Fruit fly (Drosophila melanogaster) whole organism, embryonic: Measurements from ENCODE around the gene Ire1.

ENCODE experiments used
- Ada2b ChIP-seq: fragments of 200-800 bp; sonication (Bioruptor generic); IDR thresholded peaks from 2 replicates; pipeline ENCODE4 v1.3.6; 2022; ENCODE audit warnings: missing biosample characterization, missing genetic modification characterization
- Aef1 ChIP-seq: fragments of 200-800 bp; sonication (Bioruptor generic); IDR thresholded peaks from 3 replicates; pipeline ENCODE4 v1.3.6; 2022; ENCODE audit warnings: missing biosample characterization, missing genetic modification characterization
- Blimp-1 ChIP-seq: fragments of 200-800 bp; sonication (Bioruptor generic); optimal IDR thresholded peaks from 3 replicates; lab custom pipeline; 2018; ENCODE audit warnings: missing biosample characterization, missing genetic modification characterization, mild to moderate bottlenecking, moderate library complexity, missing genetic modification reagents
- CG10147 ChIP-seq: fragments of 200-800 bp; sonication (Bioruptor generic); optimal IDR thresholded peaks from 2 replicates; lab custom pipeline; 2019; ENCODE audit warnings: missing biosample characterization, mild to moderate bottlenecking, missing genetic modification characterization, moderate library complexity
- CG10274 ChIP-seq: fragments of 200-800 bp; sonication (Bioruptor generic); optimal IDR thresholded peaks from 3 replicates; lab custom pipeline; 2017; ENCODE audit warnings: missing biosample characterization, mild to moderate bottlenecking, missing genetic modification characterization
- CG10565 ChIP-seq: fragments of 200-800 bp; sonication (Bioruptor generic); optimal IDR thresholded peaks from 3 replicates; lab custom pipeline; 2016; ENCODE audit warnings: missing biosample characterization, mild to moderate bottlenecking, missing genetic modification characterization
- CG10654 ChIP-seq: fragments of 200-800 bp; sonication (Bioruptor generic); optimal IDR thresholded peaks from 2 replicates; lab custom pipeline; 2016; ENCODE audit warnings: missing biosample characterization, missing genetic modification characterization
- CG11398 ChIP-seq: fragments of 200-800 bp; sonication (Bioruptor generic); optimal IDR thresholded peaks from 2 replicates; lab custom pipeline; 2016; ENCODE audit warnings: missing biosample characterization, missing genetic modification characterization
- CG12236 ChIP-seq: fragments of 200-800 bp; sonication (Bioruptor generic); optimal IDR thresholded peaks from 2 replicates; lab custom pipeline; 2016; ENCODE audit warnings: missing biosample characterization, missing genetic modification characterization
- CG17359 ChIP-seq: fragments of 200-800 bp; sonication (Bioruptor generic); optimal IDR thresholded peaks from 3 replicates; lab custom pipeline; 2018; ENCODE audit warnings: missing biosample characterization, mild to moderate bottlenecking, missing genetic modification characterization, moderate library complexity
- CG17829 ChIP-seq: fragments of 200-800 bp; optimal IDR thresholded peaks from 2 replicates; lab custom pipeline; 2019; ENCODE audit warnings: missing biosample characterization, mild to moderate bottlenecking, missing genetic modification characterization, moderate library complexity
- CG32532 ChIP-seq: fragments of 200-800 bp; sonication (Bioruptor generic); IDR thresholded peaks from 2 replicates; pipeline ENCODE4 v1.3.6; 2022; ENCODE audit warnings: missing biosample characterization, missing genetic modification characterization
- CG3726 ChIP-seq: fragments of 200-800 bp; sonication (Bioruptor generic); IDR thresholded peaks from 3 replicates; pipeline ENCODE4, ENCODE4 v1.3.6; 2022; ENCODE audit warnings: missing biosample characterization, missing genetic modification characterization
- CG42726 ChIP-seq: fragments of 200-800 bp; sonication (Bioruptor generic); IDR thresholded peaks from 2 replicates; pipeline ENCODE4 v1.3.6; 2022; ENCODE audit warnings: missing biosample characterization, missing genetic modification characterization; ENCODE audit not compliant: partially characterized antibody
- CG4617 ChIP-seq: fragments of 200-800 bp; sonication (Bioruptor generic); optimal IDR thresholded peaks from 3 replicates; lab custom pipeline; 2016; ENCODE audit warnings: missing biosample characterization, missing genetic modification characterization, borderline replicate concordance
- CG4707 ChIP-seq: fragments of 200-800 bp; sonication (Bioruptor generic); optimal IDR thresholded peaks from 2 replicates; lab custom pipeline; 2018; ENCODE audit warnings: missing biosample characterization, mild to moderate bottlenecking, missing genetic modification characterization, moderate library complexity
- CG6689 ChIP-seq: fragments of 200-800 bp; sonication (Bioruptor generic); IDR thresholded peaks from 2 replicates; pipeline ENCODE4 v1.3.6; 2022; ENCODE audit warnings: missing biosample characterization, missing genetic modification characterization
- CG7556 ChIP-seq: fragments of 200-800 bp; sonication (Bioruptor generic); optimal IDR thresholded peaks from 2 replicates; lab custom pipeline; 2017; ENCODE audit warnings: missing biosample characterization, mild to moderate bottlenecking, missing genetic modification characterization
- CG7928 ChIP-seq: fragments of 200-800 bp; sonication (Bioruptor generic); optimal IDR thresholded peaks from 2 replicates; lab custom pipeline; 2017; ENCODE audit warnings: missing biosample characterization, mild to moderate bottlenecking, missing genetic modification characterization
- CG9727 ChIP-seq: fragments of 200-800 bp; sonication (Bioruptor generic); optimal IDR thresholded peaks from 3 replicates; lab custom pipeline; 2017; ENCODE audit warnings: missing biosample characterization, mild to moderate bottlenecking, missing genetic modification characterization
- Dbx ChIP-seq: fragments of 200-800 bp; sonication (Bioruptor generic); IDR thresholded peaks from 3 replicates; pipeline ENCODE4 v1.3.6; 2022; ENCODE audit warnings: missing biosample characterization, missing genetic modification characterization
- Deaf1 ChIP-seq: fragments of 200-800 bp; optimal IDR thresholded peaks from 3 replicates; lab custom pipeline; 2019; ENCODE audit warnings: missing biosample characterization, mild to moderate bottlenecking, missing genetic modification characterization, moderate library complexity
- Dek ChIP-seq: fragments of 200-800 bp; sonication (Bioruptor generic); optimal IDR thresholded peaks from 3 replicates; lab custom pipeline; 2019; ENCODE audit warnings: missing biosample characterization, mild to moderate bottlenecking, missing genetic modification characterization, moderate library complexity
- Dll ChIP-seq: fragments of 200-800 bp; sonication (Bioruptor generic); IDR thresholded peaks from 4 replicates; pipeline ENCODE4 v1.3.6; 2022; ENCODE audit warnings: missing biosample characterization, missing genetic modification characterization; ENCODE audit not compliant: partially characterized antibody
- Drgx ChIP-seq: fragments of 200-800 bp; sonication (Bioruptor generic); IDR thresholded peaks from 2 replicates; pipeline ENCODE4 v1.3.6; 2022; ENCODE audit warnings: missing biosample characterization, missing genetic modification characterization
- HLH54F ChIP-seq: fragments of 200-800 bp; sonication (Bioruptor generic); optimal IDR thresholded peaks from 3 replicates; lab custom pipeline; 2016; ENCODE audit warnings: missing biosample characterization, missing genetic modification characterization
- Hand ChIP-seq: fragments of 200-800 bp; sonication (Bioruptor generic); optimal IDR thresholded peaks from 2 replicates; lab custom pipeline; 2017; ENCODE audit warnings: mild to moderate bottlenecking, missing biosample characterization, missing genetic modification reagents, missing genetic modification characterization
- Hey ChIP-seq: fragments of 200-800 bp; sonication (Bioruptor generic); optimal IDR thresholded peaks from 3 replicates; lab custom pipeline; 2018; ENCODE audit warnings: missing biosample characterization, mild to moderate bottlenecking, missing genetic modification characterization
- Hmr ChIP-seq: fragments of 200-800 bp; sonication (Bioruptor generic); optimal IDR thresholded peaks from 3 replicates; lab custom pipeline; 2017; ENCODE audit warnings: mild to moderate bottlenecking, missing biosample characterization, missing genetic modification reagents, missing genetic modification characterization
- Jarid2 ChIP-seq: fragments of 200-800 bp; sonication (Bioruptor generic); optimal IDR thresholded peaks from 3 replicates; lab custom pipeline; 2017; ENCODE audit warnings: mild to moderate bottlenecking, missing biosample characterization, missing genetic modification reagents, missing genetic modification characterization
- Lim3 ChIP-seq: fragments of 200-800 bp; sonication (Bioruptor generic); IDR thresholded peaks from 2 replicates; pipeline ENCODE4 v1.3.6; 2022; ENCODE audit warnings: missing biosample characterization, missing genetic modification characterization
- Lpt ChIP-seq: fragments of >200 bp; optimal IDR thresholded peaks from 2 replicates; lab custom pipeline; 2018; ENCODE audit warnings: missing biosample characterization, missing genetic modification characterization
- Max ChIP-seq: fragments of 200-800 bp; sonication (Bioruptor generic); optimal IDR thresholded peaks from 2 replicates; lab custom pipeline; 2016; ENCODE audit warnings: missing biosample characterization, mild to moderate bottlenecking, missing genetic modification characterization
- Tbp ChIP-seq: fragments of >200 bp; optimal IDR thresholded peaks from 2 replicates; lab custom pipeline; 2018; ENCODE audit warnings: missing biosample characterization, missing genetic modification characterization
- bbx ChIP-seq: fragments of 200-800 bp; sonication (Bioruptor generic); IDR thresholded peaks from 2 replicates; pipeline ENCODE4 v1.3.6; 2022; ENCODE audit warnings: missing biosample characterization, missing genetic modification characterization; ENCODE audit not compliant: partially characterized antibody
- bowl ChIP-seq: fragments of 200-800 bp; sonication (Bioruptor generic); IDR thresholded peaks from 2 replicates; pipeline ENCODE4 v1.3.6; 2022; ENCODE audit warnings: missing biosample characterization, missing genetic modification characterization
- chn ChIP-seq: fragments of 200-800 bp; sonication (Bioruptor generic); optimal IDR thresholded peaks from 2 replicates; lab custom pipeline; 2016; ENCODE audit warnings: missing biosample characterization, missing genetic modification characterization
- ci ChIP-seq: fragments of 200-800 bp; sonication (Bioruptor generic); IDR thresholded peaks from 3 replicates; pipeline ENCODE4 v1.3.6; 2022; ENCODE audit warnings: missing biosample characterization, missing genetic modification characterization
- corto ChIP-seq: fragments of 200-800 bp; sonication (Bioruptor generic); optimal IDR thresholded peaks from 2 replicates; lab custom pipeline; 2016; ENCODE audit warnings: missing biosample characterization, mild to moderate bottlenecking, missing genetic modification characterization, moderate library complexity
- crp ChIP-seq, 2 experiments: fragments of 200-800 bp; sonication (Bioruptor generic); optimal IDR thresholded peaks; 2 replicates in 1 of 2; 3 replicates in 1 of 2; lab custom pipeline; 2017; ENCODE audit warnings: missing biosample characterization in 2 of 2, missing genetic modification characterization in 2 of 2, mild to moderate bottlenecking in 1 of 2, moderate library complexity in 1 of 2
- dati ChIP-seq: fragments of 200-800 bp; sonication (Bioruptor generic); IDR thresholded peaks from 2 replicates; pipeline ENCODE4 v1.3.6; 2022; ENCODE audit warnings: missing biosample characterization, missing genetic modification characterization
- dimm ChIP-seq: fragments of 200-800 bp; sonication (Bioruptor generic); IDR thresholded peaks from 2 replicates; pipeline ENCODE4 v1.3.6; 2022; ENCODE audit warnings: missing biosample characterization, missing genetic modification characterization
- dmrt99B ChIP-seq: fragments of 200-800 bp; sonication (Bioruptor generic); optimal IDR thresholded peaks from 2 replicates; lab custom pipeline; 2018; ENCODE audit warnings: missing biosample characterization, mild to moderate bottlenecking, missing genetic modification characterization, moderate library complexity
- hkb ChIP-seq, 2 experiments: fragments of 200-800 bp in 1 of 2; fragments of >200 bp in 1 of 2; sonication (Bioruptor generic) in 1 of 2; IDR thresholded peaks in 1 of 2; optimal IDR thresholded peaks in 1 of 2; 2 replicates each; pipeline versions ENCODE4 v1.3.6 to Lab custom; 2017 to 2022; ENCODE audit warnings: missing biosample characterization in 1 of 2, missing genetic modification characterization in 1 of 2
- hth ChIP-seq: fragments of >200 bp; optimal IDR thresholded peaks from 2 replicates; lab custom pipeline; 2017; ENCODE audit warnings: inconsistent platforms
- luna ChIP-seq: fragments of 200-800 bp; sonication (Bioruptor generic); optimal IDR thresholded peaks from 2 replicates; lab custom pipeline; 2016; ENCODE audit warnings: missing biosample characterization, missing genetic modification characterization
- nmo ChIP-seq: fragments of 200-800 bp; sonication (Bioruptor generic); optimal IDR thresholded peaks from 2 replicates; lab custom pipeline; 2018; ENCODE audit warnings: missing biosample characterization, mild to moderate bottlenecking, missing genetic modification characterization, moderate library complexity
- pho ChIP-seq: fragments of 200-800 bp; sonication (Bioruptor generic); optimal IDR thresholded peaks from 2 replicates; lab custom pipeline; 2016; ENCODE audit warnings: missing biosample characterization, missing genetic modification characterization
- ro ChIP-seq: fragments of 200-800 bp; sonication (Bioruptor generic); IDR thresholded peaks from 2 replicates; pipeline ENCODE4 v1.3.6; 2022; ENCODE audit warnings: missing biosample characterization, missing genetic modification characterization
- tap ChIP-seq: fragments of 200-800 bp; optimal IDR thresholded peaks from 3 replicates; lab custom pipeline; 2019; ENCODE audit warnings: missing biosample characterization, mild to moderate bottlenecking, missing genetic modification characterization, moderate library complexity
- trem ChIP-seq: fragments of 200-800 bp; optimal IDR thresholded peaks from 3 replicates; lab custom pipeline; 2019; ENCODE audit warnings: missing biosample characterization, mild to moderate bottlenecking, missing genetic modification characterization, moderate library complexity

The Ire1 gene

dm6 chr3R:19830973-19831372 lies 30.1 kb downstream of the Ire1 start (continued):
- TF ChIP-seq CG10274 (GFP tag; lab: Kevin White, UChicago) (no peak), Hmr (GFP tag; lab: Kevin White, UChicago) (peak; percentile 74), Jarid2 (GFP tag; lab: Kevin White, UChicago) (no peak), Drgx (GFP tag; lab: Robert Waterston, UW) (no peak), CG3726 (GFP tag; lab: Robert Waterston, UW) (no peak), chn (no peak), CG11398 (no peak), HLH54F (GFP tag; lab: Kevin White, UChicago) (peak; percentile 8), CG6689 (peak; percentile 77), CG42726 (GFP tag; lab: Robert Waterston, UW) (no peak), tap (tag; lab: Kevin White, UChicago) (peak; percentile 48), CG7556 (GFP tag; lab: Kevin White, UChicago) (peak; percentile 77), hth (lab: Kevin White, UChicago) (no peak), Max (GFP tag; lab: Kevin White, UChicago) (no peak), CG4617 (GFP tag; lab: Kevin White, UChicago) (no peak), ci (GFP tag; lab: Robert Waterston, UW) (peak; percentile 53; the same call in 1 of the 3 replicates), ro (GFP tag; lab: Robert Waterston, UW) (no peak), bbx (GFP tag; lab: Robert Waterston, UW) (no peak), Ada2b (GFP tag; lab: Robert Waterston, UW) (peak; percentile 68), Hey (tag; lab: Kevin White, UChicago) (no peak), corto (GFP tag; lab: Kevin White, UChicago) (no peak), CG7928 (GFP tag; lab: Kevin White, UChicago) (no peak), Hand (no peak), dmrt99B (tag; lab: Kevin White, UChicago) (peak; percentile 86), hkb (optimal IDR thresholded peaks at IDR 0.05; lab: Kevin White, UChicago) (no peak), hkb (GFP tag; IDR thresholded peaks at IDR 0.05; lab: Robert Waterston, UW) (peak; percentile 53), CG17359 (peak; percentile 84), Tbp (no peak), Dll (GFP tag; lab: Robert Waterston, UW) (no peak), CG4707 (peak; percentile 78), CG10565 (no peak), dati (GFP tag; lab: Robert Waterston, UW) (no peak), CG12236 (GFP tag; lab: Kevin White, UChicago) (no peak), bowl (GFP tag; lab: Robert Waterston, UW) (peak; percentile 65; the same call in 1 of the 2 replicates), CG10147 (peak; percentile 68), trem (tag; lab: Kevin White, UChicago) (peak; percentile 4), CG32532 (GFP tag; lab: Robert Waterston, UW) (peak; percentile 75), dimm (GFP tag; lab: Robert Waterston, UW) (no peak; the same call in 1 of the 2 replicates), Lim3 (GFP tag; lab: Robert Waterston, UW) (no peak), CG9727 (GFP tag; lab: Kevin White, UChicago) (peak; percentile 34), nmo (GFP tag; lab: Kevin White, UChicago) (peak; percentile 14), luna (GFP tag; lab: Kevin White, UChicago) (no peak), Deaf1 (tag; lab: Kevin White, UChicago) (peak; percentile 38), CG17829 (tag; lab: Kevin White, UChicago) (peak; percentile 56), Lpt (GFP tag; lab: Kevin White, UChicago) (no peak), pho (GFP tag; lab: Kevin White, UChicago) (no peak), CG10654 (GFP tag; lab: Kevin White, UChicago) (no peak), Dbx (GFP tag; lab: Robert Waterston, UW) (no peak), Aef1 (GFP tag; lab: Robert Waterston, UW) (peak; percentile 41; the same call in 1 of the 3 replicates), Blimp-1 (peak; percentile 58), crp (GFP tag; optimal IDR thresholded peaks at IDR 0.05; lab: Kevin White, UChicago) (no peak), Dek (tag; lab: Kevin White, UChicago) (peak; percentile 58)
